Worm (Caenorhabditis elegans): ENCODE results near the gene srh-60.
A peak's percentile ranks its signal among the peaks of the same experiment; 100 is the strongest.

srh-60 gene

ce11 chrII:3550352-3550751 lies 33.1 kb upstream of the srh-60 start, which contains the start of gene W10G11.19:
Gene W10G11.19 (plus strand): TSS chrII:3550652.
- TF ChIP-seq elt-2 (tag; optimal IDR thresholded peaks at IDR 0.05) (peak; percentile 35), aly-2 (tag; optimal IDR thresholded peaks at IDR 0.05) (no peak)

ce11 chrII:3553453-3553852 lies 30.0 kb upstream of the srh-60 start, which contains the start of gene dnc-3:
Gene dnc-3 (plus strand): TSS chrII:3553724.
- TF ChIP-seq nhr-23 (tag; optimal IDR thresholded peaks at IDR 0.05) (peak; percentile 21), lin-15B (tag; optimal IDR thresholded peaks at IDR 0.05) (peak; percentile 59), ztf-11 (tag; optimal IDR thresholded peaks at IDR 0.05) (no peak), jun-1 (tag; optimal IDR thresholded peaks at IDR 0.05) (no peak), snpc-4 (tag; optimal IDR thresholded peaks at IDR 0.05) (peak; percentile 5), egl-27 (tag; optimal IDR thresholded peaks at IDR 0.05) (no peak), nfya-1 (tag; optimal IDR thresholded peaks at IDR 0.05; ENCODE audit: insufficient read depth) (peak; percentile 51), tbx-2 (tag; optimal IDR thresholded peaks at IDR 0.05) (peak; percentile 53), egl-5 (tag; optimal IDR thresholded peaks at IDR 0.05) (no peak), lsy-12 (tag; optimal IDR thresholded peaks at IDR 0.05) (no peak), elt-2 (tag; optimal IDR thresholded peaks at IDR 0.05) (peak; percentile 28), ceh-28 (tag; optimal IDR thresholded peaks at IDR 0.05) (peak; percentile 29)

ce11 chrII:3554673-3555072 lies 28.8 kb upstream of the srh-60 start:
- TF ChIP-seq nhr-11 (tag; optimal IDR thresholded peaks at IDR 0.05) (no peak), mdl-1 (tag; optimal IDR thresholded peaks at IDR 0.05) (no peak), egl-5 (tag; optimal IDR thresholded peaks at IDR 0.05) (no peak), lin-15B (tag; optimal IDR thresholded peaks at IDR 0.05) (no peak), nhr-76 (tag; optimal IDR thresholded peaks at IDR 0.05) (no peak), nhr-12 (tag; optimal IDR thresholded peaks at IDR 0.05) (no peak), zag-1 (tag; optimal IDR thresholded peaks at IDR 0.05) (no peak), fkh-10 (GFP tag; optimal IDR thresholded peaks at IDR 0.05) (no peak), unc-39 (tag; optimal IDR thresholded peaks at IDR 0.05) (no peak)

- TF ChIP-seq sea-2 (GFP tag; optimal IDR thresholded peaks at IDR 0.05) (no peak), elt-1 (tag; optimal IDR thresholded peaks at IDR 0.05) (no peak), nhr-43 (tag; optimal IDR thresholded peaks at IDR 0.05; ENCODE audit: poor library complexity, severe bottlenecking) (peak; percentile 12), ceh-28 (tag; optimal IDR thresholded peaks at IDR 0.05) (no peak)
These were observed 28.2 kb upstream of the srh-60 start for ce11 chrII:3555281-3555680.

DNA sequence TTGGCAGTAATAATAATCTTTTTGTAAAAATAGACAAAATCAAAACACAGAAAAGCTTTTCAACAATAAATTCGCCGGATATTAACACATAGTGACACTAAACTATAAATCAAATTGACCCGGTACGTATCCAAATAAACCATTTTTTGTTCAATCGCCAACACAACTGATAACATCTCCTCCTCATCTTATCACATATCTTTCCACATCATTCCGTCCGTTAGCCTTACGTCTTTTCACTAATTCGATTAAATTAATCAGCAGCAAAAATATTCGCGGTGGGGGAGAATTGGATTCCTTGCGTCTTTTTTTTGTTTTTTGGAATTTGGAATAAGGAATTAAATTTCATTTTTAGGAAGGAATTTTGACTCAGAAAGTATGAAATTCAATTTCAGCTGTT lies 26.9 kb upstream of the srh-60 start:
- TF ChIP-seq ceh-16 (tag; optimal IDR thresholded peaks at IDR 0.05) (no peak), nhr-43 (tag; optimal IDR thresholded peaks at IDR 0.05; ENCODE audit: poor library complexity, severe bottlenecking) (no peak), nhr-12 (tag; optimal IDR thresholded peaks at IDR 0.05) (no peak), ZK546.5 (tag; optimal IDR thresholded peaks at IDR 0.05) (no peak), ztf-4 (tag; optimal IDR thresholded peaks at IDR 0.05) (no peak), egl-27 (tag; optimal IDR thresholded peaks at IDR 0.05) (no peak), fkh-10 (GFP tag; optimal IDR thresholded peaks at IDR 0.05) (no peak), elt-1 (tag; optimal IDR thresholded peaks at IDR 0.05) (no peak), lin-39 (tag; optimal IDR thresholded peaks at IDR 0.05) (no peak), nhr-76 (tag; optimal IDR thresholded peaks at IDR 0.05) (no peak)

ce11 chrII:3557417-3557816 lies 26.1 kb upstream of the srh-60 start, which contains the start of gene lgc-45:
Gene lgc-45 (plus strand): TSS chrII:3557472.
- TF ChIP-seq fos-1 (tag; optimal IDR thresholded peaks at IDR 0.05), result no peak
- no peak for TF ChIP-seq ceh-16 (tag; optimal IDR thresholded peaks at IDR 0.05)
- TF ChIP-seq daf-12 (tag; optimal IDR thresholded peaks at IDR 0.05), result no peak
- no peak for TF ChIP-seq nhr-76 (tag; optimal IDR thresholded peaks at IDR 0.05)

ce11 chrII:3560592-3560991 lies 22.9 kb upstream of the srh-60 start, which contains the start of gene W10G11.1:
Gene W10G11.1 (minus strand): TSS chrII:3560692.
- TF ChIP-seq nhr-11 (tag; optimal IDR thresholded peaks at IDR 0.05) (no peak), nhr-23 (tag; optimal IDR thresholded peaks at IDR 0.05) (no peak), nhr-28 (tag; optimal IDR thresholded peaks at IDR 0.05) (no peak), elt-1 (tag; optimal IDR thresholded peaks at IDR 0.05) (no peak), ztf-11 (tag; optimal IDR thresholded peaks at IDR 0.05) (no peak)
